Fruit fly (Drosophila melanogaster): ENCODE measurements around the gene CG43783.

CG43783 gene

dm6 chr3L:8974478-8975477 is 20.7 kb upstream of the CG43783 start, which contains the start of the genes pix and Srp68 (continued):
- TF ChIP-seq CG3407 (GFP tag; optimal IDR thresholded peaks at IDR 0.05) = peak; percentile 31
- 0 out of 2 replicates have a peak, but pooled peaks have one; percentile 43 for TF ChIP-seq CG14667 (GFP tag; IDR thresholded peaks at IDR 0.05)
- peak; percentile 85 for TF ChIP-seq trem (tag; optimal IDR thresholded peaks at IDR 0.05)
- peak; percentile 47; the same call in 2 of the 3 replicates for TF ChIP-seq croc (GFP tag; conservative IDR thresholded peaks at IDR 0.05)
- peak; percentile 97 for TF ChIP-seq bigmax (GFP tag; optimal IDR thresholded peaks at IDR 0.05)
- peak; percentile 45 for TF ChIP-seq CG7556 (GFP tag; optimal IDR thresholded peaks at IDR 0.05)
- peak; percentile 38; the same call in 1 of the 2 replicates for TF ChIP-seq ranshi (GFP tag; IDR thresholded peaks at IDR 0.05)
- TF ChIP-seq ro (GFP tag; IDR thresholded peaks at IDR 0.05) = no peak
- TF ChIP-seq amos (GFP tag; IDR thresholded peaks at IDR 0.05; ENCODE audit: partially characterized antibody) = peak; percentile 69
- peak; percentile 72 for TF ChIP-seq MBD-R2 (GFP tag; IDR thresholded peaks at IDR 0.05)
- peak; percentile 67 for TF ChIP-seq HLH4C (GFP tag; IDR thresholded peaks at IDR 0.05; ENCODE audit: partially characterized antibody)
- peak in 1 of 2 experiments; percentile 9 for TF ChIP-seq insv (GFP tag; optimal IDR thresholded peaks at IDR 0.05)
- TF ChIP-seq ssp (GFP tag; IDR thresholded peaks at IDR 0.05) = no peak
- TF ChIP-seq Lim3 (GFP tag; IDR thresholded peaks at IDR 0.05) = no peak
- no peak for TF ChIP-seq Asciz (GFP tag; optimal IDR thresholded peaks at IDR 0.05)
- peak; percentile 39 for TF ChIP-seq mam (GFP tag; optimal IDR thresholded peaks at IDR 0.05)
- no peak for TF ChIP-seq abd-A (tag; optimal IDR thresholded peaks at IDR 0.05)
- no peak for TF ChIP-seq usp (GFP tag; optimal IDR thresholded peaks at IDR 0.05)
- peak; percentile 97 for TF ChIP-seq BEAF-32 (GFP tag; optimal IDR thresholded peaks at IDR 0.05)
- TF ChIP-seq ewg (GFP tag; optimal IDR thresholded peaks at IDR 0.05) = peak; percentile 63
- no peak for TF ChIP-seq HLHmδ (GFP tag; optimal IDR thresholded peaks at IDR 0.05)
- peak; percentile 67 for TF ChIP-seq CG4617 (GFP tag; optimal IDR thresholded peaks at IDR 0.05; ENCODE audit: borderline replicate concordance)
- peak; percentile 82 for TF ChIP-seq Med (GFP tag)
- TF ChIP-seq NFAT (GFP tag; IDR thresholded peaks at IDR 0.05) = 0 out of 2 replicates have a peak, but pooled peaks have one; percentile 34
- TF ChIP-seq TFAM (GFP tag; optimal IDR thresholded peaks at IDR 0.05) = no peak
- TF ChIP-seq z (GFP tag; IDR thresholded peaks at IDR 0.05) = no peak
- peak; percentile 33 for TF ChIP-seq CG9609 (GFP tag; optimal IDR thresholded peaks at IDR 0.05)
- peak; percentile 54; the same call in 1 of the 2 replicates for TF ChIP-seq CG7372 (GFP tag; IDR thresholded peaks at IDR 0.05)
- no peak; the same call in 1 of the 2 replicates for TF ChIP-seq CG14014 (GFP tag; IDR thresholded peaks at IDR 0.05)
- peak; percentile 41 for TF ChIP-seq cato (GFP tag; optimal IDR thresholded peaks at IDR 0.05; ENCODE audit: borderline replicate concordance)
- peak; percentile 88 for TF ChIP-seq CG17361 (GFP tag; IDR thresholded peaks at IDR 0.05)
- peak; percentile 73 for TF ChIP-seq Nf-YC (tag; optimal IDR thresholded peaks at IDR 0.05)
- peak; percentile 99 for TF ChIP-seq CG10267 (tag; optimal IDR thresholded peaks at IDR 0.05)
- TF ChIP-seq Dip3 (GFP tag; optimal IDR thresholded peaks at IDR 0.05) = peak; percentile 49
- TF ChIP-seq Ets65A (GFP tag) = peak; percentile 92
- peak; percentile 55 for TF ChIP-seq CG1529 (GFP tag; optimal IDR thresholded peaks at IDR 0.05)
- TF ChIP-seq CG13775 (GFP tag; optimal IDR thresholded peaks at IDR 0.05) = peak; percentile 70
- TF ChIP-seq CG7987 (GFP tag; optimal IDR thresholded peaks at IDR 0.05) = no peak
- no peak for TF ChIP-seq run (tag; optimal IDR thresholded peaks at IDR 0.05)
- TF ChIP-seq Ada2b (GFP tag; IDR thresholded peaks at IDR 0.05) = no peak
- peak; percentile 44 for TF ChIP-seq HHEX (GFP tag; optimal IDR thresholded peaks at IDR 0.05)
- no peak for TF ChIP-seq pfk (GFP tag; optimal IDR thresholded peaks at IDR 0.05)
- peak; percentile 92 for TF ChIP-seq Dll (GFP tag; IDR thresholded peaks at IDR 0.05; ENCODE audit: partially characterized antibody)
- peak; percentile 57 for TF ChIP-seq tin (GFP tag; optimal IDR thresholded peaks at IDR 0.05)
- TF ChIP-seq dysf (GFP tag; IDR thresholded peaks at IDR 0.05) = peak; percentile 47; the same call in 1 of the 3 replicates
- TF ChIP-seq CG1832 (GFP tag; optimal IDR thresholded peaks at IDR 0.05) = no peak
- TF ChIP-seq Bdp1 (GFP tag; optimal IDR thresholded peaks at IDR 0.05) = peak; percentile 50
- TF ChIP-seq Deaf1 (tag; optimal IDR thresholded peaks at IDR 0.05) = no peak

All from whole organism, embryonic.